Worm (Caenorhabditis elegans): ENCODE data around the gene ark-1.
A peak's percentile ranks its signal among the peaks of the same experiment; 100 is the strongest.

DNA sequence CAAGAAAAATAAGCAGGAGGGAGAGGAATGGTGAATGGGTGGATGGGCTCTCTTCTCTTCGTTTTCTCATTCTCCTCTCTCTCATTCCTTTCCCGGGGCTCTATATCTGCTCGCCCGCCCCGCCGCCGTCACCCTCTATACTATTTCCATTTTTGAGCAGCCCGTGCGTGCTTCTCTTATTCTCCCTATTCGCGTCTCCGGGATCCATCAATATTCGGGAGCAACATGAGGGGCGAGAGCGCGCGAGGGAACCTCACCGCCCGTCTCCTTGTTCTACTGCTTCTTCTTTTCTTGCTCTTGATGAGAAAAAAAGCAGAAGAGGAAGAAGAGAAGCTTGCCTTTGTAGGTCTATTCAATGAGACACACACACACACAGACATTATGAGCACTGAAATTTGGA, 46.7 kb downstream of the ark-1 start:
- no peak for TF ChIP-seq flt-1 (GFP tag; IDR thresholded peaks at IDR 0.05)
- no peak for TF ChIP-seq ztf-29 (GFP tag; IDR thresholded peaks at IDR 0.05)
- no peak for TF ChIP-seq T22C8.4 (GFP tag; IDR thresholded peaks at IDR 0.05)
- TF ChIP-seq ref-1 (GFP tag; conservative IDR thresholded peaks at IDR 0.05), result 0 out of 2 replicates have a peak, but pooled peaks have one; percentile 44
- TF ChIP-seq tab-1 (GFP tag; IDR thresholded peaks at IDR 0.05), result no peak
- TF ChIP-seq cog-1 (tag; optimal IDR thresholded peaks at IDR 0.05), result no peak
- TF ChIP-seq klf-2 (GFP tag; conservative IDR thresholded peaks at IDR 0.05), result no peak

Measured in whole organism, midembryonic.